Worm (Caenorhabditis elegans): Measurements from ENCODE around the gene his-37.

Gene his-37

DNA sequence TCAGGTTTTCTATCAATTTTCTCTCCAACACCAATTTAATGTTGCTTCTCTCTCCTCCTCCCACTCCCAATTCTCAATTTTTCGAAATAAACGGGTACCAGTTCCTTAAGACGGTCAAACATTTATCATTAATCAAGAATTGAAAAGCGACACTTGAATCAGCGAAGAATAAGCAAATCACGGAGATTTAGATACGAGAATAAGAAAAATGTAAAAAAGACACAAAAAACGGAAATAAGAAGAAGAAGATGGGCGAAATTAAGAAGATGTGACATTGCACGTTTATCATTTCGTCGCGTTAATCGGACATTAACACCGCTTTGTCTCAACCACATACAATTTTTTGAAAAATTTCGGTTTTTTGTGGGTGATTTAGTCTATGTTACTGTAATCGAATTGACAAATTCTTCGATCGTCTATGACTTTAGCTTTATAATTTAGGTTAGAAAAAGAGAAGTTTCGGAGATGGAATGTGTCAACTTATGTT is 42.4 kb upstream of the his-37 start, which contains the start of gene haao-1:
haao-1 (plus strand) TSS at position 437 of the 487 bp plus-strand sequence.
- TF ChIP-seq nhr-23 (tag; optimal IDR thresholded peaks at IDR 0.05) (peak; percentile 41), ceh-16 (tag; optimal IDR thresholded peaks at IDR 0.05) (no peak), nhr-25 (tag; optimal IDR thresholded peaks at IDR 0.05) (peak; percentile 49), mml-1 (tag; optimal IDR thresholded peaks at IDR 0.05) (no peak), ama-1 (optimal IDR thresholded peaks at IDR 0.05) (no peak), nhr-237 (tag; optimal IDR thresholded peaks at IDR 0.05) (no peak)

DNA sequence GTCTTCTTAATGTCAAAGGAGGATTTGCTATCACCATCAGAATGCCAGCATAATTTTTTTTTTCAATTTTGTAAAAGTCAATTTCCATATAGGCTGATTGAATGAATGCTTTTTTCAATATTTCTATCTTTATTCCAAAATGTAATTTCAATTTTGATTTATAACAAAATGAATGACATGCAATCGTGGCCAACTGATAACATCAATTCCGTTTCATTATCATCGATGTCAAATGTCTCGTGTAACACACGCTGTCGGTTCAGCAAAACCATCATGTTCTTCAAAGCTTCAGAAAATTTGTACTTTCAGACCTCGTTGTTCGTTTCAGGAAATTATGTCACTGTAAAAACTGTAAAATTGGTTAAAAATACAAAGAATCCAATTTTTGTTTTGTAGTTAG is 40.0 kb upstream of the his-37 start:
- no peak for TF ChIP-seq ztf-4 (tag; optimal IDR thresholded peaks at IDR 0.05)
- no peak for TF ChIP-seq tbx-2 (tag; optimal IDR thresholded peaks at IDR 0.05)
- TF ChIP-seq lin-15B (tag; optimal IDR thresholded peaks at IDR 0.05) = no peak
- peak; percentile 80 for TF ChIP-seq pqm-1 (tag; optimal IDR thresholded peaks at IDR 0.05)
- TF ChIP-seq elt-2 (tag; optimal IDR thresholded peaks at IDR 0.05) = peak; percentile 82
- TF ChIP-seq fkh-2 (tag; optimal IDR thresholded peaks at IDR 0.05) = no peak
- TF ChIP-seq snpc-4 (tag; optimal IDR thresholded peaks at IDR 0.05) = no peak

DNA sequence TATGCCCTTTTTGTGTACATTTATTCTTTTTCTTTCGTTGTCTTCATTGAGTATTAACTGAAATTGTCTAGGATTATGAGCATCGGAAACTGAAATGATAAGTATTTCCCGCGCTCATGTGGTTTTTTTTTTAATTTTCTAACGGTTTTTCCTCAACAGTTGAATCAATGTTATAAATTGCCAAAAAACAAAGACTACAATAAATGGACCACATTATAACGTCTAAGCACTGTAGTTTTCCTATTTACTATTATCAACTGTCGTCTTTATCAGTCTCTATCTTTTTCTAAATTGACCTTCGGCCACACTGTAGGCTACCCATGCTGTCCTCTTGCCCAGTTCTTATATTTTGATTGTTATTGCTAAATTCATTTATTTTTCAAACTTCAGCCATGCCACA is 39.2 kb upstream of the his-37 start, which contains the start of gene acs-14:
acs-14 (plus strand) TSS at position 391 of the 400 bp plus-strand sequence.
- TF ChIP-seq R02D3.7 (tag; optimal IDR thresholded peaks at IDR 0.05) (no peak), fos-1 (tag; optimal IDR thresholded peaks at IDR 0.05) (no peak), elt-2 (tag; optimal IDR thresholded peaks at IDR 0.05) (peak; percentile 67), pha-4 (tag; optimal IDR thresholded peaks at IDR 0.05) (peak; percentile 1)

DNA sequence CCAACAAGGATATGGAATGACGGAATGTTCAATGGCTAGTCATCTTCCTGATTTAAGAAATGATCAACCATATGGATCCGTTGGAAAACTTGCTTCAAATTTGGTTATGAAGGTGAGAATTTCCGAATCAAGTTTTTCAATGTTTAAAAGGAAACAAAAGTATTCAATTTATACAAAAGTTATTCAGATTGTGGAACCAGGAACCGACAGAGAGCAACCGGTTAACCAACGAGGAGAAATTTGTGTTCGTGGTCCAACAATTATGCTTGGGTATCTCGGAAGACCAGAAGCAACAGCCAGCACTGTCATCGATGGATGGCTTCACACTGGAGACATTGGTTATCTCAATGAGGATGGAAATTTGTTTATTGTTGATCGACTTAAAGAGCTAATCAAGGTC is 37.3 kb upstream of the his-37 start:
- TF ChIP-seq nhr-23 (tag; optimal IDR thresholded peaks at IDR 0.05) (no peak), daf-12 (tag; optimal IDR thresholded peaks at IDR 0.05) (no peak), nhr-28 (tag; optimal IDR thresholded peaks at IDR 0.05) (no peak), pha-4 (tag; optimal IDR thresholded peaks at IDR 0.05) (no peak), mdl-1 (tag; optimal IDR thresholded peaks at IDR 0.05) (no peak), ceh-28 (tag; optimal IDR thresholded peaks at IDR 0.05) (no peak), nhr-43 (tag; optimal IDR thresholded peaks at IDR 0.05; ENCODE audit: poor library complexity, severe bottlenecking) (no peak), ama-1 (optimal IDR thresholded peaks at IDR 0.05) (no peak), aly-2 (tag; optimal IDR thresholded peaks at IDR 0.05) (no peak), egl-5 (tag; optimal IDR thresholded peaks at IDR 0.05) (no peak), nhr-237 (tag; optimal IDR thresholded peaks at IDR 0.05) (no peak), nhr-12 (tag; optimal IDR thresholded peaks at IDR 0.05) (no peak), nfya-1 (tag; optimal IDR thresholded peaks at IDR 0.05; ENCODE audit: insufficient read depth) (no peak), nhr-67 (tag; optimal IDR thresholded peaks at IDR 0.05) (no peak)

DNA sequence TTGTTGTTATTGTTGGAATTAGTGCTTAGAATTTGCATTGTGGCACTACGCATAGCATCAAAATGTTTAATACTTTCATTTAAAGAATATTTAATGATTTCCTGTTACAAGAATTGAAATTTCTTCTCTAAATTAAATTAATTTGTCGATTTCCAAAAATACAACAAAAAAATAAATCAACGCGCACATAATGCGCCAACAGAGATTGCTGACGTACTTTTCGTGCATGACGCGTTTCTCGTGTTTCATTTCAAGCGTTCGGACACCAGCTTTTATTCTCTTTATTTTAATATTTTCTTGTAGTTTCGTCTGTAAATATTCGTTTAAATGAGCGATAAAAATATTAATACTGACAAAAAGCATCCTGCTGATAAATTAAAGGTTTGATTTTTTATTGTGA is 33.3 kb upstream of the his-37 start, which contains the start of gene eif-2Bdelta:
eif-2Bdelta (plus strand) TSS at position 235 of the 400 bp plus-strand sequence.
- TF ChIP-seq elt-2 (tag; optimal IDR thresholded peaks at IDR 0.05) (peak; percentile 7), nfya-1 (tag; optimal IDR thresholded peaks at IDR 0.05; ENCODE audit: insufficient read depth) (peak; percentile 45), snpc-4 (tag; optimal IDR thresholded peaks at IDR 0.05) (peak; percentile 46), lin-39 (tag; optimal IDR thresholded peaks at IDR 0.05) (no peak), ceh-16 (tag; optimal IDR thresholded peaks at IDR 0.05) (no peak), lin-15B (tag; optimal IDR thresholded peaks at IDR 0.05) (peak; percentile 30), nhr-25 (tag; optimal IDR thresholded peaks at IDR 0.05) (no peak), pqm-1 (tag; optimal IDR thresholded peaks at IDR 0.05) (no peak), hmg-11 (tag; optimal IDR thresholded peaks at IDR 0.05) (peak; percentile 28), aly-2 (tag; optimal IDR thresholded peaks at IDR 0.05) (no peak), egl-5 (tag; optimal IDR thresholded peaks at IDR 0.05) (no peak), unc-62 (GFP tag; optimal IDR thresholded peaks at IDR 0.05) (no peak), fkh-10 (GFP tag; optimal IDR thresholded peaks at IDR 0.05) (peak; percentile 23), jun-1 (tag; optimal IDR thresholded peaks at IDR 0.05) (peak; percentile 14), pha-4 (tag; optimal IDR thresholded peaks at IDR 0.05) (peak; percentile 73), ztf-11 (tag; optimal IDR thresholded peaks at IDR 0.05) (no peak), nhr-23 (tag; optimal IDR thresholded peaks at IDR 0.05) (peak; percentile 20), ama-1 (optimal IDR thresholded peaks at IDR 0.05) (no peak)

DNA sequence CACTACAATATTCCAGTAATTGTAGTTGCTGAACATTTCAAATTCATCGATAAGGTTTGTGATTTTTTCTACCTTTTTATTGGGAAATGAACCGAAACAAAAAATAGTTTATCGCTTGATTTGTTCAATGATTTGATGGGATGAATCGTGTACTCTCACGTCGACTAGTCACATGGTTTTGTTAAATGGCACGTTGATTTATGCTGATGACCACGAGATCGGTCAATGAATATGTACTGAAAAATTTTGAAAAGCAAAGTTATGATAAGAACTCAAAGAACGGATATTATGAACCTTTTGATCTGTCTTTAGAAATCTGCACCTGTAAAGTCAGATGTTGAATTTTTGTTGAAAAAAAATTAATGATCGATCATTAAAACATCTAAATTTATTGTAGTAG is 30.6 kb upstream of the his-37 start:
- TF ChIP-seq nhr-23 (tag; optimal IDR thresholded peaks at IDR 0.05) (peak; percentile 86), pqm-1 (tag; optimal IDR thresholded peaks at IDR 0.05) (peak; percentile 88), nhr-25 (tag; optimal IDR thresholded peaks at IDR 0.05) (peak; percentile 26), lsy-12 (tag; optimal IDR thresholded peaks at IDR 0.05) (peak; percentile 20), R02D3.7 (tag; optimal IDR thresholded peaks at IDR 0.05) (no peak), elt-1 (tag; optimal IDR thresholded peaks at IDR 0.05) (no peak), ceh-16 (tag; optimal IDR thresholded peaks at IDR 0.05) (no peak), nhr-43 (tag; optimal IDR thresholded peaks at IDR 0.05; ENCODE audit: poor library complexity, severe bottlenecking) (peak; percentile 68), jun-1 (tag; optimal IDR thresholded peaks at IDR 0.05) (peak; percentile 69), elt-2 (tag; optimal IDR thresholded peaks at IDR 0.05) (peak; percentile 51), sea-2 (GFP tag; optimal IDR thresholded peaks at IDR 0.05) (no peak), elt-3 (tag; optimal IDR thresholded peaks at IDR 0.05) (peak in 2 of 3 experiments; percentile 41 to 56)
